Worm (Caenorhabditis elegans): Measurements from ENCODE around the gene F58F12.2.

Gene F58F12.2

DNA sequence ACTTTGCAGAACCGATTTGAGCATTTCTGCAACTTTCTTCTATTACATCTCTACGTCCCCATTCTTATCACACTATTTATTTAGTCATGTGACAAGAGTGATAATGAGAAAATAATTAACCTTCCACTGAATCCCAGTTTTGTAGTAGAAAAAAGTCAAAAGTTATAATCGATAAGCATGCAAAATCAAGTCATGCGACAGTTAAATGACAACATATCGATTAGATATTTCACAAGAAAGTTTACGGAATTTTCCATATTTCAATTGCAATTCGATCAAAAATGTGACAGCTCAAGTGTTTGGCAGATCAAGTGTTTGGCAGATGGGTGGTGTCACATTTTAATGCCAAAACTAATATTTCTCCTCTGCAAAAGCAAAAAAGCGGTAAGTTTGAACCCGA lies 13.2 kb downstream of the F58F12.2 start:
- TF ChIP-seq ref-2 (tag; optimal IDR thresholded peaks at IDR 0.05): no peak
- no peak for TF ChIP-seq tbx-7 (tag; optimal IDR thresholded peaks at IDR 0.05)
- no peak for TF ChIP-seq hlh-6 (tag; optimal IDR thresholded peaks at IDR 0.05)
- no peak for TF ChIP-seq gmeb-2 (tag; optimal IDR thresholded peaks at IDR 0.05)
- TF ChIP-seq T23F11.4 (GFP tag; optimal IDR thresholded peaks at IDR 0.05): no peak
- TF ChIP-seq ceh-18 (tag; optimal IDR thresholded peaks at IDR 0.05): no peak
- TF ChIP-seq ceh-6 (GFP tag; optimal IDR thresholded peaks at IDR 0.05): no peak
- TF ChIP-seq mec-3 (tag; optimal IDR thresholded peaks at IDR 0.05; ENCODE audit: borderline replicate concordance): no peak
- TF ChIP-seq syd-9 (tag; optimal IDR thresholded peaks at IDR 0.05): no peak
- no peak for TF ChIP-seq hlh-13 (GFP tag; optimal IDR thresholded peaks at IDR 0.05)
- no peak for TF ChIP-seq unc-86 (tag; optimal IDR thresholded peaks at IDR 0.05)
- no peak for TF ChIP-seq fkh-6 (tag; optimal IDR thresholded peaks at IDR 0.05)
- no peak for TF ChIP-seq hlh-30 (tag; optimal IDR thresholded peaks at IDR 0.05; ENCODE audit: insufficient read depth)
- TF ChIP-seq ztf-16 (tag; optimal IDR thresholded peaks at IDR 0.05): no peak
- TF ChIP-seq nhr-11 (tag; optimal IDR thresholded peaks at IDR 0.05): no peak
- no peak for TF ChIP-seq K09A11.1 (tag; optimal IDR thresholded peaks at IDR 0.05; ENCODE audit: insufficient read depth)
- no peak for TF ChIP-seq ceh-24 (tag; optimal IDR thresholded peaks at IDR 0.05)
- TF ChIP-seq unc-3 (GFP tag; conservative IDR thresholded peaks at IDR 0.05): no peak
- TF ChIP-seq unc-3 (tag; optimal IDR thresholded peaks at IDR 0.05): no peak
- no peak for TF ChIP-seq npax-4 (tag; optimal IDR thresholded peaks at IDR 0.05)

DNA sequence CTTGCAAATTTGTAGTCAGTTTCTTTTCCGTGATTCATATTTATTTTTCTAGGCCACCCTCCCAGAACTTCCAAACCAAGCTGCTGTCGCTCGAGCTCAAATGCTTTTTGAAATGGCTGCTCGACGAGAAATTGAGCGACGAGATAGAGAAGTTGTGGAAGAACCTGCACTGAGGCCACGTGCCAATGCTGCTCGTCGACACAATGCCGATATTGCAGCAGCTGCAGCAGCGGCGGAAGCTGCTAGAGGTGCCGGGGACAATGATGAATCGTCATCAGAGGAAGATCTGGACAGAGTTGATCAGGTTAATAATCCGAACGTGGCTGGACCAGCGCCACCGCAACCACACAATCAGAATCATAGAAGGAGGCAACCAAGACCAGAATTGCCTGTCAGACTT lies 14.5 kb downstream of the F58F12.2 start:
- TF ChIP-seq hlh-15 (tag; optimal IDR thresholded peaks at IDR 0.05) (no peak), pha-4 (tag; optimal IDR thresholded peaks at IDR 0.05) (no peak), syd-9 (tag; optimal IDR thresholded peaks at IDR 0.05) (no peak), ztf-16 (tag; optimal IDR thresholded peaks at IDR 0.05) (no peak), C08G9.2 (tag; optimal IDR thresholded peaks at IDR 0.05) (no peak), rnt-1 (tag; optimal IDR thresholded peaks at IDR 0.05) (no peak), npax-4 (tag; optimal IDR thresholded peaks at IDR 0.05) (no peak), sox-2 (GFP tag; IDR thresholded peaks at IDR 0.05) (no peak), fkh-6 (tag; optimal IDR thresholded peaks at IDR 0.05) (no peak), ttx-3 (tag; optimal IDR thresholded peaks at IDR 0.05) (no peak), ahr-1 (tag; optimal IDR thresholded peaks at IDR 0.05) (no peak), hlh-6 (tag; optimal IDR thresholded peaks at IDR 0.05) (no peak), zip-5 (tag; optimal IDR thresholded peaks at IDR 0.05) (no peak), nfya-1 (tag; optimal IDR thresholded peaks at IDR 0.05) (no peak), eyg-1 (tag; optimal IDR thresholded peaks at IDR 0.05) (no peak)

DNA sequence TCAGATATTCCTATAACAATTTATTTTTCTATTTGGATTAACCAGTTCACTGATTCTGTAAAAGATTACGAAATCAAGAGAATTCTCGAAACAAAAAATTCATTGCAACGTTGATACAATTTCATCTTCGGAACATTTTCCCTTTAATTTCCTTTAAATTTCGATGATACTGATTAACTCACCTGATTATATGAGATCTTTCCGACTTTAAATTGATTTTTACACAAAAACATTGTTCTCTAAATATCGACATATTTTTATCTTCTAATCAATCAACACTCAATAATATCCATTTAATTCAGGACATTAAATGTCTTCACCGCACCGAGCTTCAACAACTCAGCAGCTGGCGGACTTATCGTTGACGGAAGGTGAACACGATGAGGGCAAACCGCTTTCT lies 16.8 kb downstream of the F58F12.2 start, which contains the start of gene lin-23:
lin-23 (plus strand) TSS at position 301 of the 400 bp plus-strand sequence.
- TF ChIP-seq C38D4.7 (GFP tag; optimal IDR thresholded peaks at IDR 0.05): no peak
- no peak for TF ChIP-seq mec-3 (tag; optimal IDR thresholded peaks at IDR 0.05; ENCODE audit: borderline replicate concordance)
- no peak for TF ChIP-seq zip-5 (tag; optimal IDR thresholded peaks at IDR 0.05)
- no peak for TF ChIP-seq pha-2 (tag; optimal IDR thresholded peaks at IDR 0.05)
- no peak for TF ChIP-seq ceh-31 (tag; optimal IDR thresholded peaks at IDR 0.05)
- no peak for TF ChIP-seq ahr-1 (tag; optimal IDR thresholded peaks at IDR 0.05)
- TF ChIP-seq tbx-7 (tag; optimal IDR thresholded peaks at IDR 0.05): no peak
- TF ChIP-seq hlh-30 (tag; optimal IDR thresholded peaks at IDR 0.05; ENCODE audit: insufficient read depth): no peak
- TF ChIP-seq hlh-15 (tag; optimal IDR thresholded peaks at IDR 0.05): no peak
- no peak for TF ChIP-seq sox-4 (tag; optimal IDR thresholded peaks at IDR 0.05)
- no peak for TF ChIP-seq elt-4 (tag; optimal IDR thresholded peaks at IDR 0.05)
- no peak for TF ChIP-seq lin-11 (tag; optimal IDR thresholded peaks at IDR 0.05)
- no peak for TF ChIP-seq C08G9.2 (tag; optimal IDR thresholded peaks at IDR 0.05)

DNA sequence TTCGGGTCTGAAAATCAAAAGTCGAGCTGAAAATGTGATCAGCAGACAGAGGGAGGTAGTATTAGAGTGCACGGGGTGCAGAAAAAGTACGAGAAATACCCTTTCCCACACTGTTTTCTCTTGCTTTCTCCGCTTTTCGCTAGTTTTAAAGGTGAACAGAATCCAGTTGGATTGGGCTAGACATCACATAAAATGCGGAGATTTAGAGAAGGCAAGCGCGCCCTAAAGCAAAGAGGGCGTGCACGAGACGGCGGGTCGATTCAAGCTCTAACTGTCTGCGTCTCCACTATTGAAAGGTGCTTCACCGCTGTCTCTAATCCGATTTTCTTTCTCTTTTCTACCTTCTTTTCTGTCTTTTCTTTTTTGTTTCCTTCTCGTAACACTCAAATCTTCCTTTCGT lies 17.7 kb downstream of the F58F12.2 start:
- TF ChIP-seq lim-6 (tag; optimal IDR thresholded peaks at IDR 0.05) (no peak), pat-9 (tag; optimal IDR thresholded peaks at IDR 0.05) (no peak), mec-3 (tag; optimal IDR thresholded peaks at IDR 0.05; ENCODE audit: borderline replicate concordance) (no peak), ceh-2 (tag; optimal IDR thresholded peaks at IDR 0.05) (no peak), hlh-30 (tag; optimal IDR thresholded peaks at IDR 0.05; ENCODE audit: insufficient read depth) (peak; percentile 98), ceh-14 (tag; optimal IDR thresholded peaks at IDR 0.05) (no peak), ttx-3 (tag; optimal IDR thresholded peaks at IDR 0.05) (no peak), hlh-6 (tag; optimal IDR thresholded peaks at IDR 0.05) (no peak), pqm-1 (tag; optimal IDR thresholded peaks at IDR 0.05) (no peak), unc-3 (GFP tag; conservative IDR thresholded peaks at IDR 0.05) (no peak), unc-3 (tag; optimal IDR thresholded peaks at IDR 0.05) (no peak), elt-4 (tag; optimal IDR thresholded peaks at IDR 0.05) (no peak), ceh-48 (tag; optimal IDR thresholded peaks at IDR 0.05) (peak; percentile 48), unc-55 (GFP tag; optimal IDR thresholded peaks at IDR 0.05) (peak; percentile 86), dve-1 (tag; optimal IDR thresholded peaks at IDR 0.05) (peak; percentile 63), nhr-232 (tag; optimal IDR thresholded peaks at IDR 0.05) (no peak), K02D7.2 (tag; optimal IDR thresholded peaks at IDR 0.05) (no peak), rnt-1 (tag; optimal IDR thresholded peaks at IDR 0.05) (peak; percentile 26), pax-1 (tag; optimal IDR thresholded peaks at IDR 0.05) (peak; percentile 79)

Data from whole organism, late embryonic.